Worm (Caenorhabditis elegans) whole organism, young adult: ENCODE results near the gene taf-7.2.

Source experiments
- C17E4.6 ChIP-seq: fragments of 200-800 bp; sonication (Bioruptor generic); IDR thresholded peaks from 2 replicates; pipeline ENCODE4 v1.3.6; 2022; ENCODE audit warnings: missing genetic modification reagents, missing genetic modification characterization, missing compliant biosample characterization
- F10E7.11 ChIP-seq: sonication (generic microtip); optimal IDR thresholded peaks from 2 replicates; lab custom pipeline; 2017; ENCODE audit warnings: mild to moderate bottlenecking, missing genetic modification characterization, moderate library complexity, missing compliant biosample characterization
- F49E8.2 ChIP-seq: sonication (generic microtip); optimal IDR thresholded peaks from 3 replicates; lab custom pipeline; 2017; ENCODE audit warnings: missing genetic modification characterization, mild to moderate bottlenecking, missing compliant biosample characterization, antibody characterized with exemption, moderate library complexity; ENCODE audit not compliant: insufficient read depth
- ama-1 ChIP-seq, 3 experiments: fragments of 150-350 bp in 1 of 3; sonication (generic microtip) in 2 of 3; optimal IDR thresholded peaks; 2 replicates each; lab custom pipeline; 2014 to 2018; ENCODE audit warnings: missing biosample characterization in 2 of 3, missing genetic modification characterization in 2 of 3, missing genetic modification reagents in 2 of 3
- bed-2 ChIP-seq: fragments of 200-800 bp; sonication (Bioruptor generic); IDR thresholded peaks from 2 replicates; pipeline ENCODE4 v1.3.6; 2022; ENCODE audit warnings: missing genetic modification reagents, missing genetic modification characterization, missing compliant biosample characterization
- ceh-27 ChIP-seq: fragments of 200-800 bp; sonication (Bioruptor generic); optimal IDR thresholded peaks from 2 replicates; lab custom pipeline; 2018; ENCODE audit warnings: mild to moderate bottlenecking, missing genetic modification characterization, moderate library complexity, missing compliant biosample characterization
- egrh-3 ChIP-seq: fragments of 200-800 bp; sonication (Bioruptor generic); IDR thresholded peaks from 2 replicates; pipeline ENCODE4 v1.3.6; 2022; ENCODE audit warnings: missing genetic modification reagents, missing genetic modification characterization, missing compliant biosample characterization
- lsy-27 ChIP-seq: sonication (generic microtip); optimal IDR thresholded peaks from 2 replicates; lab custom pipeline; 2017; ENCODE audit warnings: missing genetic modification characterization, mild to moderate bottlenecking, missing compliant biosample characterization, antibody characterized with exemption, missing genotype, borderline replicate concordance; ENCODE audit not compliant: insufficient read depth
- rec-8 ChIP-seq, 2 experiments: sonication (generic microtip); optimal IDR thresholded peaks; 2 replicates each; lab custom pipeline; 2016; ENCODE audit warnings: mild to moderate bottlenecking in 2 of 2, missing genetic modification characterization in 2 of 2, missing genetic modification reagents in 2 of 2, missing genotype in 2 of 2, missing biosample characterization in 1 of 2, missing compliant biosample characterization in 1 of 2, moderate library complexity in 1 of 2
- sea-2 ChIP-seq: fragments of 200-800 bp; sonication (Bioruptor generic); IDR thresholded peaks from 2 replicates; pipeline ENCODE4 v1.3.6; 2022; ENCODE audit warnings: missing genetic modification characterization, missing compliant biosample characterization
- snpc-1.3 ChIP-seq: sonication (generic microtip); optimal IDR thresholded peaks from 2 replicates; lab custom pipeline; 2017; ENCODE audit warnings: missing genetic modification characterization, mild to moderate bottlenecking, missing compliant biosample characterization, antibody characterized with exemption, moderate library complexity, missing genotype, missing genetic modification reagents; ENCODE audit not compliant: insufficient read depth
- xnd-1 ChIP-seq: sonication (generic microtip); optimal IDR thresholded peaks from 2 replicates; lab custom pipeline; 2016; ENCODE audit warnings: missing genotype, missing genetic modification reagents, missing genetic modification characterization, missing compliant biosample characterization

DNA sequence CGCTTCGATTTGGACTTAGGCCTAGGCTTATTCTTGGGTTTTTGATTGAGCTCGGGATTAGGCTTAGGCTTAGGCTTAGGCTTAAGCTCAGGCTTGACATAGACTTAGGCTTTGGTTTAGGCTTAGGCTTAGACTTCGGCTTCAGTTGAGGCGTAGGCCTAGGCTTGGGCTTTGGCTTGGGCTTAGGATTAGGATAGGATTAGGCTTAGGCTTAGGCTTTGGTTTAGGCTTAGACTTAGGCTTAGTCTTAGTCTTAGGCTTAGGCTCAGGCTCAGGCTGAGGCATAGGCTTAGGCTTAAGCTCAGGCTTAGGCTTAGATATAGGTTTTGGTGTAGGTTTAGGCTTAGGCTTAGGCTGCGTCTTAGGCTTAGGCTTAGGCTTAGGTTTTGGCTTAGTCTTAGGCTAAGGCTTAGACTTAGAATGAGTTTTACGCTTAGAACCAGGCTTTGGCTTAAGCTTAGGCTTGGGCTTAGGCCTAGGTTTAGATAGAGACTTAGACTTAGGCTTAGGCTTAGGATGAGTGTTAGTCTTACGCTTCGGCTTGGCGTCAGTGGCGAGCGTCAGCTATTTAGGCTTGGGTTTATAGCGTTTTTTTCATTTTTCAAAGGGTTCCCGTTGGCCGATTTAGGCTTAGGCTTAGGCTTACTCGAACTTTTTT lies 30.6 kb downstream of the taf-7.2 start:
- TF ChIP-seq ama-1 (optimal IDR thresholded peaks at IDR 0.05; lab: Kevin White, UChicago) (no peak), ama-1 (GFP tag; optimal IDR thresholded peaks at IDR 0.05; lab: Kevin White, UChicago) (no peak), bed-2 (GFP tag; lab: Robert Waterston, UW) (no peak), snpc-1.3 (tag; lab: Kevin White, UChicago) (no peak), sea-2 (no peak), xnd-1 (no peak), ceh-27 (GFP tag; lab: Kevin White, UChicago) (no peak), C17E4.6 (no peak), rec-8 (tag; optimal IDR thresholded peaks at IDR 0.05; lab: Kevin White, UChicago) (no peak), egrh-3 (no peak), lsy-27 (tag; lab: Kevin White, UChicago) (no peak), F49E8.2 (no peak), F10E7.11 (tag; lab: Kevin White, UChicago) (no peak)
